Fruit fly (Drosophila melanogaster) whole organism: ENCODE results near the gene CG33229.

Source experiments
- CG8478 ChIP-seq: fragments of >200 bp; optimal IDR thresholded peaks from 2 replicates; lab custom pipeline; 2018; ENCODE audit warnings: inconsistent platforms
- Dll ChIP-seq: fragments of >200 bp; optimal IDR thresholded peaks from 2 replicates; lab custom pipeline; 2017
- EcR ChIP-seq, 2 experiments: fragments of >200 bp; optimal IDR thresholded peaks; 2 replicates each; lab custom pipeline; 2017; ENCODE audit warnings: missing biosample characterization in 2 of 2, missing genetic modification characterization in 2 of 2, missing genetic modification reagents in 2 of 2
- pan ChIP-seq: fragments of >200 bp; optimal IDR thresholded peaks from 2 replicates; lab custom pipeline; 2017
- psq ChIP-seq: fragments of >200 bp; optimal IDR thresholded peaks from 2 replicates; lab custom pipeline; 2017
- usp ChIP-seq: fragments of >200 bp; optimal IDR thresholded peaks from 2 replicates; lab custom pipeline; 2017; ENCODE audit warnings: missing biosample characterization, missing genetic modification characterization, mixed read lengths

- TF ChIP-seq psq (no peak), usp (GFP tag; lab: Kevin White, UChicago) (no peak), CG8478 (lab: Kevin White, UChicago) (no peak), pan (lab: Kevin White, UChicago) (no peak), EcR (GFP tag; optimal IDR thresholded peaks at IDR 0.05; lab: Kevin White, UChicago) (no peak), Dll (lab: Kevin White, UChicago) (no peak)
Measured at dm6 chr3L:174501-174900, 49.2 kb upstream of the CG33229 start.
